Fruit fly (Drosophila melanogaster): ENCODE results near the gene sky.

The sky gene

DNA sequence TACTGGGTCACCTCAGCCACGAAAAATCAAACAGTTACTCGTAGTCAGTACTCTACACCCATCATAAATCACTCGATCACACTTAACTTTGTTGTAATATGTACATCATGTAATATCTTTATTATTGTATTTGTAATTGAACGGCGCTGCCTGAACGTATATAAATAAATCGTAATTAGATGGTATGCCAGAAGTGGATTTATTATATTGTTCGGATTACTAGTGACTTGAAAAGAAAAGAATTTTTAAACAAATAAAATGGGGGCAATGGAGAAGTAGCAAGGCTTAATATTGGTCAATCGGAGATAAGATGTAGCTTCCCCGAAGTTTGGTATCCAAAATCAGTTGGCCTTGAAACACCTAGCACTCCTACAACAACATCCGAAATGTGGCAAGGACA, 69.7 kb downstream of the sky start, which contains the start of gene CG14402:
TSS of gene CG14402 (plus strand) at position 301 of the 400 bp plus-strand sequence.
- TF ChIP-seq CG8478 (optimal IDR thresholded peaks at IDR 0.05) (no peak), CTCF (optimal IDR thresholded peaks at IDR 0.05) (no peak)

DNA sequence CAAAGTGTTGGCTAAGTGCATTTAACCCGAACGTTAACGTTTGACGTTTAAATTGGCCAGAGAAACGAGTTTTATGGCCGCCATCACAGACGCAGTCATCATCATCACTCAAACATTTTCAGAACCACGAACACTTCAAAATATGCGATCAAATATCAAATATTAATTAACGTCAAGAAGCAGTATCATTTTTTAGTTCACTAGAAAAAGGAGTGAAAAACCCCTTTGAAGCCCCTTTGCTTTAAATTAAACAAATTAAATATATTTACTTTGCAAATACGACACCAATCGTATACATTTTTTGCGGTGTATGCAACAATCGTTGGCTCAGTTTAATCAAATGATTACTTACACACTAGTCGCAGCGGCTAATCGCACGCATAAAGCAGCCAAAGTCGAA, 74.3 kb downstream of the sky start:
- TF ChIP-seq CTCF (optimal IDR thresholded peaks at IDR 0.05), result no peak
- no peak for TF ChIP-seq CG8478 (optimal IDR thresholded peaks at IDR 0.05)

DNA sequence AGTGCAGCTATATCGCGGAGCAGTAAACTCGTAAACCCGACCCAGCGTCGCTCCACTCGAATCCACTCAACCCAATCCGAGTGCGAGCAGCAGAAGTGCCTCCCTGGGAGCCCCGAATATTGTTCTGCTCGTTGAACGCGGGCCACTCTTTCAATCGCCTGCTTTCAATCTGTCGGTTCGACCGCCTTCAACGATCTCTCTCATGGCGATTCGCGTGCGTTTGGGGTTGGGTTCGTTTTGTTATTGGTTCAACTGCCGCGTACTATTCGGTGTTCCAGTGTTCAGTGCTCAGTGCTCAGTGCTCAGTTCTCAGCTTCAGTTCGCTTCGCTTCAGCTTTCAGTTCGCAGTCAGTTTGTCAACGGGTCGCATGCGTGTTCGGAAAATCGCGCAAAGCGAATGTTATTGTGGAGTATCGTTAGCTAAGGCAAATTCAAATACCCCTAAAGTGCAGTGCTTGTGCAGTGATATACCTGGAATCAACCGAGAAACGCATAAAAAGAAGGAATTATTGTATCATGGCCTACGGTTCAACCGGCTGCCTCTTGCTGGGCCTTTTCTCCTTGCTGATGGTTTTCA, 78.2 kb downstream of the sky start, which contains the start of gene CG31676:
TSS of gene CG31676 (plus strand) at position 289 of the 577 bp plus-strand sequence.
- TF ChIP-seq CTCF (optimal IDR thresholded peaks at IDR 0.05), result no peak
- TF ChIP-seq CG8478 (optimal IDR thresholded peaks at IDR 0.05), result no peak

DNA sequence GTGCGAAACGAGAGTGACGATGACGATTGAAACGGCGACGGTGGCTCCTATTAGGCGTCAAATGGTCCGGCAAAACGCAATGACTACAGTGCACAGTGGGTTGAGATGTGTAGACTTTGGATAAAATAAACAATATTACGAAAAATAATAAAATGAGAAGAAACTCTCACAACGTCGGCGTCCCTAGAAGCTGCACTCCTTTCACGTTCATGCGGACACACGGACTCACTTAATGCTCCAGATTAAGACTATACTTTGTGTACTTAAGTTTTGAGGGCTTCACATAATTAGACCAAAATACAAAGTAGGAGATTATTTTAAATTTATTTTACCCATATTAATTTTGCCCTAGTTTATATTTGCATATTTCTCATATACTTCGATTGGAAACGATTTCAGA, 78.7 kb downstream of the sky start:
- TF ChIP-seq CTCF (optimal IDR thresholded peaks at IDR 0.05), result no peak
- no peak for TF ChIP-seq CG8478 (optimal IDR thresholded peaks at IDR 0.05)

DNA sequence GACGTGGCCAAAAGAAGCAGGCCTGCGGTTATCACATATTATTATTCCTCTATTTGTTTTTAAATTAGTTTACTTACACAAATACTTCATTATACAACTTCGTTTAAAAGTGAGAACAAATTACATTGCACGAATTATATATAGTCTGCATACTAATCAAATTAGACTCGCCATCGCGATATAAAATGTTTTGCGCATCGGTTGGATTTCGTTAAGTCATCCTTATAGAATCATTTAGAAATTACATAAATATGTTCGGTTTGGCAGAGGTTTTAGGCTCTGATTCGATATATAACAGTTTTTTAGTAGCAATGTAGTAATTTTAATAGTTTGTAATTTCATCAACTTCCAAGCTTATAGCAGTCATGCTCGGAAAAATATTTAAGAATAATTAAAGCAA, 80.8 kb downstream of the sky start, which contains the start of gene Spn38F:
TSS of gene Spn38F (minus strand) at position 101 of the 400 bp plus-strand sequence.
- TF ChIP-seq CG8478 (optimal IDR thresholded peaks at IDR 0.05) (no peak), CTCF (optimal IDR thresholded peaks at IDR 0.05) (no peak)

DNA sequence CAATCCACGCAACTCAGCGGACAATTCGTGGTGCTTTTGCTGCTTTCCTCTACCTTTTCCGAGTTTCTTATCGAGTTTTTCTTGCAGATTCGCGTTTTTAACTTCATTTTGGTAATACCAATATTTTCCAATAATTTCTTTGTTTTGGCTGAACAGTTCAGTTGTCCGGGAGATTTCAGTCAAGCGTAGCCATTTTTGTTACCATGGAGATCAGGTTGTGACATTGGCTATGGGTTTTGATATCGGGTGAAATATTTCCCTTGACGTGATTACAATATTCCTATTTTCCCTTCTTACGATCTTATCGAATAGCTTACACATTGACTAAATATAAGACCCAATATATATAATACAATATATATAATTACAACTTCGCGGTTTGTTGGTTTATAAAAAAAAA, 83.2 kb downstream of the sky start, which contains the start of gene Oseg5:
TSS of gene Oseg5 (minus strand) at position 340 of the 400 bp plus-strand sequence.
- TF ChIP-seq CG8478 (optimal IDR thresholded peaks at IDR 0.05) (no peak), CTCF (optimal IDR thresholded peaks at IDR 0.05) (peak; percentile 19 to 56)

DNA sequence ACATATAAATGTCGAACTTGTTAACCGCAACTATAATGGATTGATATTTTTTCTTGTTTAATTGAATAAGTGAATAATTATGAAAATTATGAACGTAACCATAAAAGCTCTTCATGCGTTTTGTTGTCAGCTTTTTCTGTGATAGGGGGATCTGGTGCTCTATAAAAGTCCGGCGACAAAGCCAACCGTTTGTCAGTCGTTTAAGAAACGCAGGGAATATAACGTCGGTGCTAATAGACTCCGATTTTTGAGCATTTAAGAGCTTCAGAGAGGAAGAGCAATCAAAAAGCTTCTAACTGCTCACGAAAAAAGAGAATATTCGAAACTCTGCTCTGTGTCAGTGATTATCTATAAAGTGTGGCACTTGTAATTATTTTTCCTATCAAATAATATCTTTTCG, 87.7 kb downstream of the sky start, which contains the start of gene CG31674:
TSS of gene CG31674 (plus strand) at position 203 of the 400 bp plus-strand sequence.
- no peak for TF ChIP-seq CTCF (optimal IDR thresholded peaks at IDR 0.05)
- TF ChIP-seq CG8478 (optimal IDR thresholded peaks at IDR 0.05), result no peak

DNA sequence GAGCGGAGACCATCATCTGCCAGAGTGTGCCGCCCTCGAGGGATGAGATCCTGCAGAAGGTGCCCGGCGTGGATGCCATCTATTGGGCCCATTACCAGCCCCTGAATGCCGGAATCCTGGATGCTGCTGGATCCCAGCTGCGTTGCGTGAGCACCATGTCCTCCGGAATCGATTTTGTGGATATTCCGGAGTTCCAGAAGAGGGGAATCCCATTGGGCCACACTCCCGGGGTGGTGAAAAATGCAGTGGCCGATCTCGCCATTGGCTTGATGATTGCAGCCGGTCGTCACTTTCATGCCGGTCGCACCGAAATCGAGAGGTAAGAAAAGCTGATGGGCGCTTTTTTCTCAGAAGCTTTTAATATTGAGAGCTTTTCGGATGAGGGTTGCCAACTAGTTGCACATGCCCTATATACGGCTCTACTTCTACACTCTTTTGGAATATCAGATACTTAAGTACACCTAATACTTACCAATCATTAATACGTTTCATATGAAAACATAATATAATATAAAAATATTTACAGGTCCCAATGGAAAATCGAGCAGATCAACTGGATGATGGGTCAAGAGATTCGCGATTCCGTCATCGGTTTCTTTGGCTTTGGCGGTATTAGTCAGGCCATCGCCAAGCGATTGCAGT, 88.9 kb downstream of the sky start:
- TF ChIP-seq CG8478 (optimal IDR thresholded peaks at IDR 0.05) (no peak), CTCF (optimal IDR thresholded peaks at IDR 0.05) (no peak)

DNA sequence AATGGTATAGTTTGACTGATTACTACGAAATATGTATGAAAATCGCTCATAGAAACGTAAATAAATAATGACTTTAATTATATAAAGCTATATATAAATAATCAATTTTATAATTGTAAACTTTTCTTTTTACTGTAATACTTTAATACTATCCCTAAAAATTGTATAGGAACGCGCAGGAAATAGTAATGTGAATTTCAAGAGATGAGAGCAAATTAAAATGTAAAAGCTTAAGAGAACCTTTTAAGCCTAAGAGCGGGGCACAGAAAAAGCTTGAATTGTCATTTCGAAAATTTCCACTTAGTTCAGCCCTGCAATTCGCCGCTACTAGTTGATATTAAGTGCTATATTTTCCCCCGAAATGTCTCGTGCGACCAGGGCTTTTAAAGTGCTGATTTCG, 89.4 kb downstream of the sky start, which contains the start of gene CG31673:
TSS of gene CG31673 (plus strand) at position 301 of the 400 bp plus-strand sequence.
- TF ChIP-seq CTCF (optimal IDR thresholded peaks at IDR 0.05) (no peak), CG8478 (optimal IDR thresholded peaks at IDR 0.05) (no peak)

DNA sequence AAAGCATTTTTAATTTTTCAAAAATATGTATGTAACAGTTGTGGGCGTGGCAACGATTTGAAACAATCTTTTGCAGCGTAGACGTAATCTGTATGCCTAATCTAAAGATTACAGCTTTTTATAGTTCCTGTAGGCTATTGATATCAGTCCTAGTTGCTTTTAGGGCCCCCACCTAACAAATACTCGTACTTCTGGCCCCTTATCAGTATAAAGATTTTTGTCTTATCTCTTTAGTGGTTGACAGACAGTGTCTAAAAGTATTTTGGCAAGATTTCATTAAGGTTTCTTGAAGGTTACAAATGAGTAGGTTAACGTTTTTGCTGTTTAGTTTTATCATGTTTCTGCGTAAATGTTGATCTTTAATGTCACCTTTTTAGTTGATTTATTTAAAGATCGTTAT, 90.0 kb downstream of the sky start:
- TF ChIP-seq CG8478 (optimal IDR thresholded peaks at IDR 0.05), result no peak
- TF ChIP-seq CTCF (optimal IDR thresholded peaks at IDR 0.05), result no peak

DNA sequence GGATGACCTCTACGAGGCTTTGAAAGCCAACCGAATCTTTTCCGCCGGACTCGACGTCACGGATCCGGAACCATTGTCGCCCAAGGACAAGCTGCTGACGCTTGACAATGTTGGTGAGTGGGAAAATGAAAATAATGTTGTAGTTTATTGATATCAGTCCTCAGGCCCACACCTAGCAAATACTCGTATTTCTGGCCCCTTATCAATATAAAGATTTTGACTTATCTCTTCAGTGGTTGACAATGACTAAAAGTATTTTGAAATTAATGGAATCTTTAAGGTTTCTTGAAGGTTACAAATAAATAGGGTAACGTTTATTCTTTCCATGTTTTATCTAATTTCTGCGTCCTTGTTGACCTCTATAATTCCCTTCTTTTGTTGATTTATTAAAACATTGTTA, 91.7 kb downstream of the sky start:
- TF ChIP-seq CTCF (optimal IDR thresholded peaks at IDR 0.05) (no peak), CG8478 (optimal IDR thresholded peaks at IDR 0.05) (no peak)

DNA sequence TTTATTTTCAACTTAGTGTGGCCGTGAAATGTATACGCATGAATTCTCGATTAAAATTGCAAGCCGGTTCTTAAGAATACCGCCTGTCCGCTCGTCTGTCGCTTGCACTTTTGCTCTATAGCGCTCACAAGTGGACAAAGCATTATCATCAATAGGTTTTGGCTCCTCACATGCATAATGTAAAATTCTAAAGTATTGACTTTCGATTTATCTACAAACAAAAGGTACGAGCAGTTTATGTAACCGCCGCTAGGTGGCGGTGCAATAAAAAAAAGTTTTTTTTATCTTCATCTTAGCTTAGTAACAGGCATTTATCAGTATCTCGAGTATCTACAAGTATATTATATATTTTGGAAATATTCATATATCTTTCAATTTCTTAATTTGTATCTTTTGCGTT, 92.5 kb downstream of the sky start:
- TF ChIP-seq CTCF (optimal IDR thresholded peaks at IDR 0.05) (peak; percentile 77 to 86), CG8478 (optimal IDR thresholded peaks at IDR 0.05) (no peak)

DNA sequence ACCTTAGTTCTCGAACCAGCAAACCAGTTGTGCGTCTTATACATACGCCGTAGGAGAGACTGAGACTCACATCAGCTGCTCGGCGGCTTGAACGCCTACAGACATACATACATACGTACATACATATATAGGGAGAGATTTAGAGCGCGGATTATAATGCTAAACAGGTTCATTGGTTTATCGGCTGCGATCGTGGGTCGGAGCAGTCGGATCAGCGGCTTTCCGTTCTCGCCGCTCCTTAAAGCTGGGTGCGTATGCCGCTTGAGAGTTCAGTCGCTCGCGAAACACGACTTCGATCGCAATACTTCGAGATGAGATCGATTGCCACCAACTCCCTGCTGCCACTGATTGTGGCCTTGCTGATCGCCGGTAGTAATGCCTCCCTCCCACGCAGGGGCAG, 93.5 kb downstream of the sky start:
- TF ChIP-seq CTCF (optimal IDR thresholded peaks at IDR 0.05), result no peak
- no peak for TF ChIP-seq CG8478 (optimal IDR thresholded peaks at IDR 0.05)

DNA sequence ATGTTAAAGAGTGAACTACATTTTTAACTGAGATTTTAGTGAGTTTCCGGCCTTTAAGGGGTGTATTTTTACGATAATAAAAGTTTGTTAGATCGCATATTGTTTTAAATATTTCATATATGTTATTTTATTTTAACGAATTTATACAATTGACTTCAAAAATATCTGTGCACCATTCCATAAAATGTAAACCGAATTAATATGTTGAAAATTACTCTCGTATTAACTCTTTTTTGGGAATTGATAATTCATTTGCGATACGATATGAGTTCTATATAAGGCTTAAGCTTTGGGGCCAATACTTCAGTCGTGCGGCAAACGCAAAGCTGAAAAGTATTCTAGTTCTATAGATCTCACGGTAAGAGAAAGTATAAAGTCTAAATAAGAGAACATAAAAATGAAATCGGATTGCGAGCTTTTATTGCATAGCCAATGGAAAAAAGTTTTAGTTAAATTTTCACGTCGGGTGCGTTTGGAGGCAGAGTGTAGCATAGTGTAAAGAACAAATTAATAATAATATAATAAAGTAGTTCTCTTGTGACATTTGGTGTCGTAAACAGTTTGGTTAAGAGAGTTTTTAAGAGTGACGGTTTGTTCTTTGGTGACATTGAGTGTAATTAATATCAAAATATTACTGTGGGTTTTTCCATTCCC, 94.5 kb downstream of the sky start:
- no peak for TF ChIP-seq CTCF (optimal IDR thresholded peaks at IDR 0.05)
- TF ChIP-seq CG8478 (optimal IDR thresholded peaks at IDR 0.05), result no peak

DNA sequence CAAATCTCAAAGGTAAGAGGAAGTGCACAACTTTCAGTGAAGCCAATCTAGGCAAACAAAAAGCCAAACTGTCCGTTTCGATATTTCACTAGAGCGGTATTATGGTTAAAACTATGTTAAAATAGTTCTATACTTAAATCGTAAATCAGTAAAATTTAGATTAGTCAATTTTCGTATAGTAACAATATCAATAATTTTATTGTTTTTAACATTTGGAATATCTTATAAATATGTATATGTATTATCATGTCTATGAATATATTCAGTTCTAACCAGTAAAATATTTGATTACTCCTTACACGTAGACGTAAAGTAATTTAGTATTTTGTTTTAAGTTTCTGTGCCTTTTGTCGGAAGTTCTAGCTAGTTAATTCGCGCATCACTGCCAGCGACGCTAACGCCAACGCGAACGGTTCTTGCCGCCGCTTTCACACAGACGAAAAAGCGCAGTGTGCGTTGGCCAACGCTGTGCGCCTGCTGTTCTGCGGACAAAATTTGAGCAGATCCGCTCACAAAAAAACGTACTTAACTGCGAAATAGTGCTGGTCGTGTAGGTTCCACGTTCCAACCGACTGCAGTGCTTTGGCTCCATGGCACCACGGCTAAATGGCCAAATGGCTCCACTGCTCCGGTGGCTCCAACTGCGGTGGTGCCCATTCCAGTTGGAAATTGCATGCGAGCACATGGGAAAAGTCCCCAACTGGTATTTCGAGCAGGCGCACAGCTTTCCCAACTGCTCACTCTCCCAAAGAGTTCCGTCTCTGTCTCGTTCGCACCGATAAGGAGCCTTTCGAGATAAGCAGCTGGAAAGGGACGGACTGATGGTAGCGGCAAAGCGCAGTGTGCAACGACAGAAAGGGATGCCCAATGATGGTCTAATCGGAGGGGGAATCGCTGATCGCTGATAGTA, 95.3 kb downstream of the sky start:
- TF ChIP-seq CTCF (optimal IDR thresholded peaks at IDR 0.05) (peak in 1 of 2 experiments; percentile 9), CG8478 (optimal IDR thresholded peaks at IDR 0.05) (no peak)

Data from S2 (cell line).